Fruit fly (Drosophila melanogaster) whole organism: ENCODE results near the gene CG43448.

ENCODE experiments used
- CG8478 ChIP-seq: fragments of >200 bp; optimal IDR thresholded peaks from 2 replicates; lab custom pipeline; 2018; ENCODE audit warnings: inconsistent platforms
- Dll ChIP-seq: fragments of >200 bp; optimal IDR thresholded peaks from 2 replicates; lab custom pipeline; 2017
- EcR ChIP-seq, 2 experiments: fragments of >200 bp; optimal IDR thresholded peaks; 2 replicates each; lab custom pipeline; 2017; ENCODE audit warnings: missing biosample characterization in 2 of 2, missing genetic modification characterization in 2 of 2, missing genetic modification reagents in 2 of 2
- pan ChIP-seq: fragments of >200 bp; optimal IDR thresholded peaks from 2 replicates; lab custom pipeline; 2017
- psq ChIP-seq: fragments of >200 bp; optimal IDR thresholded peaks from 2 replicates; lab custom pipeline; 2017
- usp ChIP-seq: fragments of >200 bp; optimal IDR thresholded peaks from 2 replicates; lab custom pipeline; 2017; ENCODE audit warnings: missing biosample characterization, missing genetic modification characterization, mixed read lengths

Gene CG43448

DNA sequence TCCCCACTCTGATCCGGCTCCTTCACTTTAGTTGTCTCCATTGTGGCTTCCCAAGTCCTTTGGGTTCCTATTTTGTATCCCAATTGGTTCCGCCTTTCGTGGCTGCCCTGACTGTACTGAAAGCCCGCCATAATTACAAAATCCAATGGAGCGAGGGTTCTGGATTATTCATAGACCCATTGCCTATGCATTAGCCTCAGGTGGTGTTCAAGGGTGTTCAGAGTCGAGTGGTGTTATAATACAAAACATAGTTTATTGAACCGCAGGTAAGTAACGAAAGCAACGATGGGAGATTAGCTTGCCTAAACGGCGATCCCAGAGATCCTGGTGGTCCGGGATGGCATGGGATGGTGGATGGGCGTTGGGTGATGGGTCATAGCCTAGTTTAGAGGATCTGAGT lies 41.4 kb downstream of the CG43448 start, which contains the start of gene CG15531:
CG15531 (minus strand) TSS at position 101 of the 400 bp plus-strand sequence.
- no peak for TF ChIP-seq EcR (GFP tag; optimal IDR thresholded peaks at IDR 0.05; lab: Kevin White, UChicago)
- no peak for TF ChIP-seq usp (GFP tag; lab: Kevin White, UChicago)
- no peak for TF ChIP-seq Dll (lab: Kevin White, UChicago)
- TF ChIP-seq CG8478 (lab: Kevin White, UChicago) = no peak
- no peak for TF ChIP-seq pan (lab: Kevin White, UChicago)
- TF ChIP-seq psq = no peak

DNA sequence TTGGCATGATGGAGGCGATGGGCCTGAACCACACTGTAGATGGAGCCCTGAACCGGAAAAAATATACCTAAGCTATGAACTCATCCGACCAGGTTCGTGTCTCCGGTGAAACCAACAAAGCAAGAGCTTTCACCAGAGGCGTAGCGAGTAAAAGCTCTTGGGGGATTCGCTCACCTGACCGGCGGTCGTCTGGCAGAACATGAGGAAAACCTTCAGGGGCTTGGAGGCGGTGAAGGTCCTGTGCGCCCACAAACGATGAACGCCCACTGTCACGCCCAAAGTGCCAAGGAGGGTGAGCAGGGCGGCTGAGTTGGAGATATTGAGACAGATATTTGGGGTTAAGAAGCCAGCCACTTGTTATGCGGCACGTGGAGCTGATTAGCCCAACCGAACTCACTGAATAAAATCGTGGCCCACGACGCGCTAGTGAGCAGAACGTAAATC lies 41.9 kb downstream of the CG43448 start:
- TF ChIP-seq CG8478 (lab: Kevin White, UChicago) (no peak), Dll (lab: Kevin White, UChicago) (no peak), pan (lab: Kevin White, UChicago) (no peak), usp (GFP tag; lab: Kevin White, UChicago) (no peak), psq (no peak), EcR (GFP tag; optimal IDR thresholded peaks at IDR 0.05; lab: Kevin White, UChicago) (no peak)

DNA sequence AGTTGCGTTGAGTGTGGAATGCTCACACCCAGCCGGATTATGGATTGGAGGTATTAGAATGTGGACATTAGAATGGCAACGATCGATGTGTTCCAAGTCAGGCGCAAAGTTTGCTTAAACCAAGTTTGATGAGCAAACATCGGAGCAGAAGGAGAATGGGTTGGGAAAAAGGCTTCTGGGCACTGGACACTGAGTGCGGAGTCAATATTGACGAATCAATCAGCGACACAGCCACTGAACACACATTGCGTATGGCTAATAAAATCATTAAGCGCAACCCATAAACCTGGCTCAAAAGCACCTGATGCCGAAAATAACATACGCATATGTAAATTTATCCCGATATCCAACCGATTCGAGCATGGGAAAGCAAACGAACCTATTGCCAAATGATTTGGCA lies 43.7 kb downstream of the CG43448 start:
- TF ChIP-seq Dll (lab: Kevin White, UChicago) = no peak
- TF ChIP-seq pan (lab: Kevin White, UChicago) = no peak
- no peak for TF ChIP-seq EcR (GFP tag; optimal IDR thresholded peaks at IDR 0.05; lab: Kevin White, UChicago)
- TF ChIP-seq usp (GFP tag; lab: Kevin White, UChicago) = no peak
- TF ChIP-seq psq = no peak
- no peak for TF ChIP-seq CG8478 (lab: Kevin White, UChicago)

DNA sequence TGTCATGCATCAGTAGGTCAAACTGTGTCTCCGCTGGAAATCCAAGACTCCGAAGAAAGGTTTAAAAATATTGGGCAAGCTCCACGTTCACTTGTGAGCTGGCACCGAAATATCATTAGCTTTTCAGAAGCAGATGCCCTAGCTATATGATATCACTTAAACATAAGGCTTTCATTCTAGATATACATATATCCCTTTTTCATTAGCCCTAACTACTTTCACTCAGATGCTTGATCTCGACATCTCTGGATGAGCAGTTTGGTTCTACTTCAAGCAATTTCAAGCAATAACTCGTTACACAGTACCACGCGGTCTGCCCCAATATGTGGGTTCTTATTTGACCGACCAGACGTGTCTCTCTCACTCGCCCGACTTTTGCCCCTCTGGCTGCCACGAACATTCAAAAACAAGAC lies 46.1 kb downstream of the CG43448 start:
- TF ChIP-seq CG8478 (lab: Kevin White, UChicago) (no peak), pan (lab: Kevin White, UChicago) (peak; percentile 93), usp (GFP tag; lab: Kevin White, UChicago) (no peak), psq (no peak), Dll (lab: Kevin White, UChicago) (no peak), EcR (GFP tag; optimal IDR thresholded peaks at IDR 0.05; lab: Kevin White, UChicago) (no peak)

dm6 chr3R:30191047-30191446 lies 46.5 kb downstream of the CG43448 start, which contains the start of gene CG9747:
Gene CG9747 (minus strand): TSS chr3R:30191252.
- TF ChIP-seq psq (no peak), EcR (GFP tag; optimal IDR thresholded peaks at IDR 0.05; lab: Kevin White, UChicago) (no peak), usp (GFP tag; lab: Kevin White, UChicago) (no peak), CG8478 (lab: Kevin White, UChicago) (no peak), Dll (lab: Kevin White, UChicago) (no peak), pan (lab: Kevin White, UChicago) (no peak)

- TF ChIP-seq psq (no peak), Dll (lab: Kevin White, UChicago) (peak; percentile 18)
Measured at dm6 chr3R:30189836-30190235, 47.7 kb downstream of the CG43448 start.

dm6 chr3R:30189398-30189797 lies 48.1 kb downstream of the CG43448 start:
- TF ChIP-seq usp (GFP tag; lab: Kevin White, UChicago) (no peak), psq (no peak), EcR (GFP tag; optimal IDR thresholded peaks at IDR 0.05; lab: Kevin White, UChicago) (no peak), Dll (lab: Kevin White, UChicago) (no peak), CG8478 (lab: Kevin White, UChicago) (no peak), pan (lab: Kevin White, UChicago) (no peak)
